Worm (Caenorhabditis elegans): ENCODE results near the gene immp-1.

DNA sequence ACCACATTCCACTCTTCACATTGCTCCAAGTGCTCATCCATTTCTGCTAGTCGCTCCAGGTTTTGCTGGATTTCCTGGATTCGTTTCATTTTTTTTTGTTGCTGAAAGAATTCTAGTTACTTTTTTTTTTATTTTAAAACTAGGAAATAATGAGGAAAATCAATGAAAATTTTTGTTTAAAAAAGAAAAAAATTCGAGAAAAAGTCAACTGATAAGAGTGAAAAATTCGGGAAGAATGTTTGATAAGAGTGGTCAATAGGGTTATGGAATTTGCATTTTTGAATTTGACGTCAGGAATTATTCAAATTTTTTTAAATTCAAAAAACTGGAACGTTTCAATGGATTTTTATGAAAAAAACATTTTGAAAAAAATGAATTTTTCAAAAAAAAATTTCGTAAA is 48.2 kb upstream of the immp-1 start, which contains the start of gene Y41C4A.12:
- TF ChIP-seq ama-1 (optimal IDR thresholded peaks at IDR 0.05) = no peak
- TF ChIP-seq ceh-36 (tag; optimal IDR thresholded peaks at IDR 0.05) = no peak

Measured in whole organism, early embryonic.